Fruit fly (Drosophila melanogaster) whole organism, embryonic: ENCODE data around the gene fok.

Experiments
- Bdp1 ChIP-seq: fragments of 200-800 bp; sonication (Bioruptor generic); optimal IDR thresholded peaks from 3 replicates; lab custom pipeline; 2016; ENCODE audit warnings: missing biosample characterization, missing genetic modification characterization
- CG11398 ChIP-seq: fragments of 200-800 bp; sonication (Bioruptor generic); optimal IDR thresholded peaks from 2 replicates; lab custom pipeline; 2016; ENCODE audit warnings: missing biosample characterization, missing genetic modification characterization
- CG12155 ChIP-seq: fragments of 200-800 bp; sonication (Bioruptor generic); optimal IDR thresholded peaks from 3 replicates; lab custom pipeline; 2016; ENCODE audit warnings: missing biosample characterization, missing genetic modification characterization
- CG14050 ChIP-seq: fragments of 200-800 bp; sonication (Bioruptor generic); IDR thresholded peaks from 3 replicates; pipeline ENCODE4 v1.3.6; 2022; ENCODE audit warnings: missing biosample characterization, missing genetic modification characterization
- CG15011 ChIP-seq: fragments of 200-800 bp; sonication (Bioruptor generic); optimal IDR thresholded peaks from 3 replicates; lab custom pipeline; 2018; ENCODE audit warnings: missing biosample characterization, mild to moderate bottlenecking, missing genetic modification characterization
- CG15601 ChIP-seq: fragments of 200-800 bp; sonication (Bioruptor generic); optimal IDR thresholded peaks from 3 replicates; lab custom pipeline; 2019; ENCODE audit warnings: missing biosample characterization, mild to moderate bottlenecking, missing genetic modification characterization, moderate library complexity
- CG17359 ChIP-seq: fragments of 200-800 bp; sonication (Bioruptor generic); optimal IDR thresholded peaks from 3 replicates; lab custom pipeline; 2018; ENCODE audit warnings: missing biosample characterization, mild to moderate bottlenecking, missing genetic modification characterization, moderate library complexity
- CG17361 ChIP-seq: fragments of 200-800 bp; sonication (Bioruptor generic); IDR thresholded peaks from 3 replicates; pipeline ENCODE4 v1.3.6; 2022; ENCODE audit warnings: missing biosample characterization, missing genetic modification characterization
- CG17829 ChIP-seq: fragments of 200-800 bp; optimal IDR thresholded peaks from 2 replicates; lab custom pipeline; 2019; ENCODE audit warnings: missing biosample characterization, mild to moderate bottlenecking, missing genetic modification characterization, moderate library complexity
- CG17912 ChIP-seq: fragments of 200-800 bp; sonication (Bioruptor generic); optimal IDR thresholded peaks from 2 replicates; lab custom pipeline; 2018; ENCODE audit warnings: missing biosample characterization, mild to moderate bottlenecking, missing genetic modification characterization
- CG18599 ChIP-seq: fragments of 200-800 bp; sonication (Bioruptor generic); optimal IDR thresholded peaks from 3 replicates; lab custom pipeline; 2017; ENCODE audit warnings: missing biosample characterization, missing genetic modification characterization, mild to moderate bottlenecking, moderate library complexity, missing genetic modification reagents
- CG31224 ChIP-seq: fragments of 200-800 bp; sonication (Bioruptor generic); IDR thresholded peaks from 2 replicates; pipeline ENCODE4 v1.3.6; 2022; ENCODE audit warnings: missing biosample characterization, missing genetic modification characterization
- CG34422 ChIP-seq: fragments of 200-800 bp; sonication (Bioruptor generic); IDR thresholded peaks from 3 replicates; pipeline ENCODE4 v1.3.6; 2022; ENCODE audit warnings: missing biosample characterization, missing genetic modification characterization
- CG4360 ChIP-seq: fragments of 200-800 bp; sonication (Bioruptor generic); IDR thresholded peaks from 2 replicates; pipeline ENCODE4 v1.3.6; 2022; ENCODE audit warnings: missing biosample characterization, missing genetic modification characterization
- CG4617 ChIP-seq: fragments of 200-800 bp; sonication (Bioruptor generic); optimal IDR thresholded peaks from 3 replicates; lab custom pipeline; 2016; ENCODE audit warnings: missing biosample characterization, missing genetic modification characterization, borderline replicate concordance
- CG5953 ChIP-seq: fragments of 200-800 bp; sonication (Bioruptor generic); IDR thresholded peaks from 2 replicates; pipeline ENCODE4 v1.3.6; 2022; ENCODE audit warnings: missing biosample characterization, missing genetic modification characterization
- CG6175 ChIP-seq: fragments of 200-800 bp; sonication (Bioruptor generic); IDR thresholded peaks from 3 replicates; pipeline ENCODE4 v1.3.6; 2022; ENCODE audit warnings: missing biosample characterization, missing genetic modification characterization
- CG7556 ChIP-seq: fragments of 200-800 bp; sonication (Bioruptor generic); optimal IDR thresholded peaks from 2 replicates; lab custom pipeline; 2017; ENCODE audit warnings: missing biosample characterization, mild to moderate bottlenecking, missing genetic modification characterization
- CG8281 ChIP-seq: fragments of 200-800 bp; sonication (Bioruptor generic); optimal IDR thresholded peaks from 2 replicates; lab custom pipeline; 2018; ENCODE audit warnings: missing biosample characterization, mild to moderate bottlenecking, missing genetic modification characterization, moderate library complexity
- CG8478 ChIP-seq: fragments of >200 bp; optimal IDR thresholded peaks from 2 replicates; lab custom pipeline; 2018
- CG9876 ChIP-seq: fragments of 200-800 bp; sonication (Bioruptor generic); optimal IDR thresholded peaks from 2 replicates; lab custom pipeline; 2016; ENCODE audit warnings: missing biosample characterization, missing genetic modification characterization
- CTCF ChIP-seq: fragments of 200-800 bp; sonication (Bioruptor generic); optimal IDR thresholded peaks from 2 replicates; lab custom pipeline; 2017; ENCODE audit warnings: missing biosample characterization, mild to moderate bottlenecking, missing genetic modification characterization, moderate library complexity
- D ChIP-seq, 2 experiments: fragments of 200-800 bp in 1 of 2; fragments of >200 bp in 1 of 2; sonication (Bioruptor generic) in 1 of 2; optimal IDR thresholded peaks; 2 replicates in 1 of 2; 3 replicates in 1 of 2; lab custom pipeline; 2017; ENCODE audit warnings: mild to moderate bottlenecking in 1 of 2, missing biosample characterization in 1 of 2, missing genetic modification characterization in 1 of 2, missing genetic modification reagents in 1 of 2
- Deaf1 ChIP-seq: fragments of 200-800 bp; optimal IDR thresholded peaks from 3 replicates; lab custom pipeline; 2019; ENCODE audit warnings: missing biosample characterization, mild to moderate bottlenecking, missing genetic modification characterization, moderate library complexity
- Ets65A ChIP-seq: fragments of 200-800 bp; sonication (Bioruptor generic); peaks from one replicate; lab custom pipeline; 2016; ENCODE audit warnings: missing biosample characterization, missing genetic modification characterization
- Fer2 ChIP-seq: fragments of 200-800 bp; sonication (Bioruptor generic); optimal IDR thresholded peaks from 2 replicates; lab custom pipeline; 2018; ENCODE audit warnings: missing biosample characterization, mild to moderate bottlenecking, missing genetic modification characterization, moderate library complexity
- Gug ChIP-seq: fragments of 200-800 bp; sonication (Bioruptor generic); IDR thresholded peaks from 4 replicates; pipeline ENCODE4 v1.3.6; 2022; ENCODE audit warnings: missing biosample characterization, missing genetic modification characterization
- H15 ChIP-seq: fragments of 200-800 bp; sonication (Bioruptor generic); IDR thresholded peaks from 3 replicates; pipeline ENCODE4 v1.3.6; 2022; ENCODE audit warnings: missing biosample characterization, missing genetic modification characterization
- HHEX ChIP-seq: fragments of 200-800 bp; sonication (Bioruptor generic); optimal IDR thresholded peaks from 3 replicates; lab custom pipeline; 2017; ENCODE audit warnings: missing biosample characterization, mild to moderate bottlenecking, missing genetic modification characterization, missing genetic modification reagents
- Max ChIP-seq: fragments of 200-800 bp; sonication (Bioruptor generic); optimal IDR thresholded peaks from 2 replicates; lab custom pipeline; 2016; ENCODE audit warnings: missing biosample characterization, mild to moderate bottlenecking, missing genetic modification characterization
- NC2β ChIP-seq: fragments of 200-800 bp; sonication (Bioruptor generic); optimal IDR thresholded peaks from 2 replicates; lab custom pipeline; 2016; ENCODE audit warnings: missing biosample characterization, missing genetic modification characterization
- Opbp ChIP-seq: fragments of 200-800 bp; sonication (Bioruptor generic); IDR thresholded peaks from 3 replicates; pipeline ENCODE4 v1.3.6; 2022; ENCODE audit warnings: missing biosample characterization, missing genetic modification characterization; ENCODE audit not compliant: partially characterized antibody
- ac ChIP-seq: fragments of 200-800 bp; sonication (Bioruptor generic); optimal IDR thresholded peaks from 3 replicates; lab custom pipeline; 2017; ENCODE audit warnings: missing biosample characterization, mild to moderate bottlenecking, missing genetic modification characterization
- az2 ChIP-seq: fragments of 200-800 bp; sonication (Bioruptor generic); optimal IDR thresholded peaks from 3 replicates; lab custom pipeline; 2016; ENCODE audit warnings: missing biosample characterization, missing genetic modification characterization
- chinmo ChIP-seq: fragments of 200-800 bp; sonication (Bioruptor generic); IDR thresholded peaks from 4 replicates; pipeline ENCODE4 v1.3.6; 2022; ENCODE audit warnings: missing biosample characterization, missing genetic modification characterization; ENCODE audit not compliant: partially characterized antibody
- da ChIP-seq: fragments of 200-800 bp; sonication (Bioruptor generic); optimal IDR thresholded peaks from 2 replicates; lab custom pipeline; 2016; ENCODE audit warnings: missing biosample characterization, missing genetic modification characterization
- fru ChIP-seq: fragments of >200 bp; optimal IDR thresholded peaks from 2 replicates; lab custom pipeline; 2017
- gcm ChIP-seq: fragments of 200-800 bp; sonication (Bioruptor generic); optimal IDR thresholded peaks from 2 replicates; lab custom pipeline; 2019; ENCODE audit warnings: missing biosample characterization, mild to moderate bottlenecking, missing genetic modification characterization, moderate library complexity
- hbn ChIP-seq: fragments of 200-800 bp; sonication (Bioruptor generic); IDR thresholded peaks from 2 replicates; pipeline ENCODE4 v1.3.6; 2022; ENCODE audit warnings: missing biosample characterization, missing genetic modification characterization; ENCODE audit not compliant: partially characterized antibody
- insv ChIP-seq, 2 experiments: fragments of 200-800 bp; sonication (Bioruptor generic); optimal IDR thresholded peaks; 3 replicates each; lab custom pipeline; 2016 to 2018; ENCODE audit warnings: missing biosample characterization in 2 of 2, missing genetic modification characterization in 2 of 2
- nau ChIP-seq: fragments of 200-800 bp; sonication (Bioruptor generic); optimal IDR thresholded peaks from 3 replicates; lab custom pipeline; 2017; ENCODE audit warnings: missing biosample characterization, mild to moderate bottlenecking, missing genetic modification characterization, missing genetic modification reagents
- org-1 ChIP-seq: fragments of 200-800 bp; sonication (Bioruptor generic); optimal IDR thresholded peaks from 2 replicates; lab custom pipeline; 2017; ENCODE audit warnings: missing biosample characterization, missing genetic modification characterization
- peb ChIP-seq: fragments of 200-800 bp; sonication (Bioruptor generic); IDR thresholded peaks from 2 replicates; pipeline ENCODE4 v1.3.6; 2022; ENCODE audit warnings: missing biosample characterization, missing genetic modification characterization
- sens-2 ChIP-seq: fragments of 200-800 bp; sonication (Bioruptor generic); IDR thresholded peaks from 2 replicates; pipeline ENCODE4 v1.3.6; 2022; ENCODE audit warnings: missing biosample characterization, missing genetic modification characterization
- sim ChIP-seq: fragments of 200-800 bp; sonication (Bioruptor generic); IDR thresholded peaks from 2 replicates; pipeline ENCODE4 v1.3.6; 2022; ENCODE audit warnings: missing biosample characterization, missing genetic modification characterization
- trh ChIP-seq: fragments of 200-800 bp; sonication (Bioruptor generic); optimal IDR thresholded peaks from 2 replicates; lab custom pipeline; 2016; ENCODE audit warnings: missing biosample characterization, missing genetic modification characterization
- wek ChIP-seq: fragments of 200-800 bp; sonication (Bioruptor generic); optimal IDR thresholded peaks from 3 replicates; lab custom pipeline; 2018; ENCODE audit warnings: missing biosample characterization, mild to moderate bottlenecking, missing genetic modification characterization, moderate library complexity
- zfh1 ChIP-seq: fragments of 200-800 bp; sonication (Bioruptor generic); IDR thresholded peaks from 3 replicates; pipeline ENCODE4 v1.3.6; 2022; ENCODE audit warnings: missing biosample characterization, missing genetic modification characterization

Gene fok

DNA sequence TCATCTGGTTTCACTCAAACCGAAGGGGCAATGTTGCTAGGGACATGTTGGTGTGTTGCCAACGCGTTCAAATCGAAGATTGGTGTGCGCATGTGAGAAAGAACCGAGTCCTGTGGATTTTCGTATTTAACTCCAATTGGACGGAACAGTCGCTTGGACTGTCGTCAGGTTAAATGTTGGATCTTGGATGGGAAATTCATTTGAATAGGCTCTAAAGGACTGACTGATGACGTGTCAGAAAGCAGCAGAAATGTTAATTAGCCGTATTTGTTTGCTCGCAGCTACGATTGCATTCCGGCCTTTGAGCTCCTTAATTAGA is 36.3 kb upstream of the fok start:
- TF ChIP-seq chinmo (GFP tag; lab: Robert Waterston, UW) (0 out of 4 replicates have a peak, but pooled peaks have one; percentile 12), insv (GFP tag; optimal IDR thresholded peaks at IDR 0.05; lab: Kevin White, UChicago) (peak in 1 of 2 experiments; percentile 84), NC2β (GFP tag; lab: Kevin White, UChicago) (no peak), Deaf1 (tag; lab: Kevin White, UChicago) (peak; percentile 64), D (optimal IDR thresholded peaks at IDR 0.05; lab: Kevin White, UChicago) (peak; percentile 72), D (GFP tag; optimal IDR thresholded peaks at IDR 0.05; lab: Kevin White, UChicago) (no peak), sim (GFP tag; lab: Robert Waterston, UW) (no peak), hbn (GFP tag; lab: Robert Waterston, UW) (0 out of 2 replicates have a peak, but pooled peaks have one; percentile 23)

DNA sequence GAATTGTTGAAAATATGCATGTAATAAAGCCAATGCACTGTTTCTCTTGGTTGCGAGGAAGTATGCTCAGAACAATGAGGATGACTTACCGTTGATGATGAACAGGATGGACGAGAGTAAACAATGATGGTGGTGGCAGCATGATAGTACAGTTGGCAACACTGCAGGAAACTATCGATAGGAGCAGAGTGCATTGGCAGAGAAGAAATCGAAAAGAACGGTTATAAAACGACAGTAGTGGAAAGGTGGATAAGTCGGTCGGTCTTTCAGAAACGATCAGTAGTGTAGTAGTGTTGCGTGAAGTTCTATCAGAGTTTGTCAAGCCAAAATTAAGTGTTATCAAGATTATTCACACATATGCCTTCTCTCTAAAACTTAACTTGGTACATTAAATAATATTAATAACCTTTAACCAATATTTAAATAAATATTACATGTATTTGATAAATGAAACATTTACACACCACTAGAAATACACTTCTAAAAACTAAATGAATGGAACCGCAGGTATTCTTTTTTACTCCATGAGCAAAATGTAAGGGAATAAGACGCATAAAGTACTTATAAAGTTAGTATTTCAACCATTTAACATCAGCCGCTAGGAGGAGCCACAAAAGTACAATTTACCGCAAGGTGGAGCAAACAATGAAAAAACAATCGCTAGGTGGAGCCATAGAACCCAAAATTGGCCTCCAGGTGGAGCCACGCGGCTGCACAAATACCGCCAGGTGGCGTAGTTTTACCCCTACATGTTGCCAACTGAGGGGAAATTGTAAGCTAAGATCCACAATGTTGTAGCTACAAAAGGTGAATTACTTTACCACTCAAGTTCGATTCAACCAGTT is 35.7 kb upstream of the fok start:
- TF ChIP-seq sens-2 (GFP tag; lab: Robert Waterston, UW): peak; percentile 79
- TF ChIP-seq Fer2 (tag; lab: Kevin White, UChicago): peak; percentile 51
- TF ChIP-seq az2 (GFP tag; lab: Kevin White, UChicago): peak; percentile 95
- peak; percentile 70 for TF ChIP-seq CG7556 (GFP tag; lab: Kevin White, UChicago)
- TF ChIP-seq trh (GFP tag; lab: Kevin White, UChicago): peak; percentile 73
- TF ChIP-seq CG6175: peak; percentile 77
- TF ChIP-seq H15 (GFP tag; lab: Robert Waterston, UW): peak; percentile 95
- TF ChIP-seq CG14050 (GFP tag; lab: Robert Waterston, UW): peak; percentile 79
- peak; percentile 87 for TF ChIP-seq CG11398
- peak; percentile 90 for TF ChIP-seq da (GFP tag; lab: Kevin White, UChicago)
- peak; percentile 43 for TF ChIP-seq HHEX (GFP tag; lab: Kevin White, UChicago)
- peak; percentile 23 for TF ChIP-seq org-1 (GFP tag; lab: Kevin White, UChicago)
- TF ChIP-seq CG8281 (tag; lab: Kevin White, UChicago): peak; percentile 6
- peak; percentile 90 for TF ChIP-seq CG8478 (lab: Kevin White, UChicago)
- TF ChIP-seq Ets65A: peak; percentile 100
- no peak for TF ChIP-seq CG4360 (GFP tag; lab: Robert Waterston, UW)
- TF ChIP-seq CG34422 (GFP tag; lab: Robert Waterston, UW): peak; percentile 91; the same call in 2 of the 3 replicates
- peak; percentile 47 for TF ChIP-seq CG31224 (GFP tag; lab: Robert Waterston, UW)
- peak; percentile 86 for TF ChIP-seq CG4617 (GFP tag; lab: Kevin White, UChicago)
- TF ChIP-seq ac (GFP tag; lab: Kevin White, UChicago): peak; percentile 0
- peak; percentile 92 for TF ChIP-seq CG17912
- peak; percentile 64 for TF ChIP-seq CG15601 (tag; lab: Kevin White, UChicago)
- TF ChIP-seq CG18599 (GFP tag; lab: Kevin White, UChicago): peak; percentile 74
- TF ChIP-seq gcm (GFP tag; lab: Kevin White, UChicago): no peak
- TF ChIP-seq zfh1 (GFP tag; lab: Robert Waterston, UW): peak; percentile 96
- TF ChIP-seq fru (lab: Kevin White, UChicago): no peak
- peak; percentile 87 for TF ChIP-seq CG17829 (tag; lab: Kevin White, UChicago)
- peak; percentile 60 for TF ChIP-seq Max (GFP tag; lab: Kevin White, UChicago)
- TF ChIP-seq CG9876 (GFP tag; lab: Kevin White, UChicago): peak; percentile 96
- TF ChIP-seq Gug (GFP tag; lab: Robert Waterston, UW): peak; percentile 97
- peak; percentile 79 for TF ChIP-seq Opbp (GFP tag; lab: Robert Waterston, UW)
- TF ChIP-seq CG5953 (GFP tag; lab: Robert Waterston, UW): peak; percentile 81
- TF ChIP-seq CG17361 (GFP tag; lab: Robert Waterston, UW): peak; percentile 85
- TF ChIP-seq wek: peak; percentile 68
- TF ChIP-seq CG15011 (GFP tag; lab: Kevin White, UChicago): peak; percentile 22
- peak; percentile 100 for TF ChIP-seq CTCF (GFP tag; lab: Kevin White, UChicago)
- peak; percentile 82 for TF ChIP-seq CG12155 (GFP tag; lab: Kevin White, UChicago)
- TF ChIP-seq peb: peak; percentile 72
- peak; percentile 81 for TF ChIP-seq CG17359 (tag; lab: Kevin White, UChicago)
- peak; percentile 52 for TF ChIP-seq Bdp1
- TF ChIP-seq nau (GFP tag; lab: Kevin White, UChicago): peak; percentile 40
